In the genomic region with DNA sequence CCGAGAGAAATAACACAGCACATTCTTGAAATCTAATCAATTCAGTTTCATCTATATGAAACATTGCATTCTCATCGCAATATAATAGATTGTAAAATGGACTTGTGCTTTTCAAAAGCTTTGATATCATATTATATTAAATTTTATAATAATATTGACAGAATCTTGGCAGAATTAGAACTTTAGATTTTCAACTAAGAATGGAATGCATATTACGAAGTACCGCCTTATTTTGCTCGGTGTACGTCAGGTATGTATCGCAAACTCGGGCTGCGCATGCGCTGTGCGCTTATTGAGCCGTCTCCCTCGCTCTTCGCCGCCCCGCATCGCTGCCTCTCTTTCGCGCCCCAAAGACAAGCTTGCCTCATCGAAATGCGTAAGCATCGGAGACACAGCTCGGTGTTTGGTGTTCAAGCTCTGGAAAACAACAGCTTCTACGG, we compare ENCODE assay signal across 5 fruit fly cellular contexts.
A peak's percentile ranks its signal among the peaks of the same experiment; 100 is the strongest.
TF ChIP-seq lines count a peak whose summit lies in the region.

No protein-coding gene starts in this region.

- TF ChIP-seq CTCF in whole organism, embryonic (GFP tag; optimal IDR thresholded peaks at IDR 0.05; lab: Kevin White, UChicago), result peak; percentile 28

TF ChIP-seq in whole organism, adult, 20 proteins besides CTCF, POLR2A, EP300 and RAD21 (continues in another document):
- TF ChIP-seq Clk (GFP tag; optimal IDR thresholded peaks at IDR 0.05; lab: Kevin White, UChicago) (no peak), CG14711 (tag; optimal IDR thresholded peaks at IDR 0.05; lab: Kevin White, UChicago) (peak; percentile 42), cic (GFP tag; optimal IDR thresholded peaks at IDR 0.05; lab: Kevin White, UChicago) (no peak), pad (GFP tag; optimal IDR thresholded peaks at IDR 0.05; lab: Kevin White, UChicago) (peak; percentile 33), Crg-1 (GFP tag; optimal IDR thresholded peaks at IDR 0.05; lab: Kevin White, UChicago) (no peak), CG33017 (tag; optimal IDR thresholded peaks at IDR 0.05; lab: Kevin White, UChicago) (peak; percentile 11), Mnt (GFP tag; optimal IDR thresholded peaks at IDR 0.05; lab: Kevin White, UChicago) (no peak), tj (GFP tag; optimal IDR thresholded peaks at IDR 0.05; lab: Kevin White, UChicago) (peak; percentile 45), cnc (optimal IDR thresholded peaks at IDR 0.05; lab: Kevin White, UChicago) (no peak), CG11617 (GFP tag; optimal IDR thresholded peaks at IDR 0.05; lab: Kevin White, UChicago) (peak; percentile 23), toe (GFP tag; optimal IDR thresholded peaks at IDR 0.05; lab: Kevin White, UChicago) (no peak), CG5204 (GFP tag; optimal IDR thresholded peaks at IDR 0.05; lab: Kevin White, UChicago) (no peak), Hr96 (GFP tag; optimal IDR thresholded peaks at IDR 0.05; lab: Kevin White, UChicago) (no peak), ovo (GFP tag; optimal IDR thresholded peaks at IDR 0.05; lab: Kevin White, UChicago) (no peak), CG1620 (GFP tag; optimal IDR thresholded peaks at IDR 0.05; lab: Kevin White, UChicago) (no peak), kay (GFP tag; lab: Kevin White, UChicago; ENCODE audit: borderline replicate concordance) (no peak), CG7045 (GFP tag; optimal IDR thresholded peaks at IDR 0.05; lab: Kevin White, UChicago) (no peak), CG7101 (tag; optimal IDR thresholded peaks at IDR 0.05; lab: Kevin White, UChicago) (peak; percentile 59)

TF ChIP-seq in whole organism, embryonic, 481 proteins besides CTCF, POLR2A, EP300 and RAD21 (continues in another document):
- TF ChIP-seq CG3995 (GFP tag; optimal IDR thresholded peaks at IDR 0.05; lab: Kevin White, UChicago), result peak; percentile 25
- TF ChIP-seq Hand (GFP tag; optimal IDR thresholded peaks at IDR 0.05; lab: Kevin White, UChicago), result peak; percentile 76
- no peak for TF ChIP-seq CG6791 (GFP tag; IDR thresholded peaks at IDR 0.05; lab: Robert Waterston, UW; ENCODE audit: partially characterized antibody)
- no peak for TF ChIP-seq emc (GFP tag; optimal IDR thresholded peaks at IDR 0.05; lab: Kevin White, UChicago)
- TF ChIP-seq ac (GFP tag; optimal IDR thresholded peaks at IDR 0.05; lab: Kevin White, UChicago), result peak; percentile 61
- peak; percentile 82 for TF ChIP-seq CG2875 (GFP tag; optimal IDR thresholded peaks at IDR 0.05; lab: Kevin White, UChicago)
- no peak for TF ChIP-seq h (optimal IDR thresholded peaks at IDR 0.05; lab: Kevin White, UChicago)
- peak; percentile 59 for TF ChIP-seq CG10321 (GFP tag; IDR thresholded peaks at IDR 0.05; lab: Robert Waterston, UW)
- no peak for TF ChIP-seq her (GFP tag; optimal IDR thresholded peaks at IDR 0.05; lab: Kevin White, UChicago)
- no peak for TF ChIP-seq Neu2 (GFP tag; optimal IDR thresholded peaks at IDR 0.05; lab: Kevin White, UChicago; ENCODE audit: borderline replicate concordance)
- TF ChIP-seq CG6765 (GFP tag; optimal IDR thresholded peaks at IDR 0.05; lab: Kevin White, UChicago), result peak; percentile 84
- peak; percentile 95 for TF ChIP-seq CG31441 (GFP tag; IDR thresholded peaks at IDR 0.05; lab: Robert Waterston, UW)
- TF ChIP-seq CG2202 (tag; optimal IDR thresholded peaks at IDR 0.05; lab: Kevin White, UChicago), result peak; percentile 81
- peak; percentile 88 for TF ChIP-seq lab (GFP tag; optimal IDR thresholded peaks at IDR 0.05; lab: Kevin White, UChicago)
- peak; percentile 89 for TF ChIP-seq vvl (GFP tag; IDR thresholded peaks at IDR 0.05; lab: Robert Waterston, UW)
- TF ChIP-seq fd96Cb (tag; optimal IDR thresholded peaks at IDR 0.05; lab: Kevin White, UChicago), result peak; percentile 91
- TF ChIP-seq Mrtf (GFP tag; IDR thresholded peaks at IDR 0.05; lab: Robert Waterston, UW), result peak; percentile 78; the same call in 2 of the 3 replicates

TF ChIP-seq in whole organism, prepupa, 60 proteins besides CTCF, POLR2A, EP300 and RAD21 (continues in another document):
- TF ChIP-seq eg (GFP tag; IDR thresholded peaks at IDR 0.05; lab: Robert Waterston, UW) (peak; percentile 88), CG11902 (GFP tag; optimal IDR thresholded peaks at IDR 0.05; lab: Kevin White, UChicago) (peak; percentile 53), achi (GFP tag; optimal IDR thresholded peaks at IDR 0.05; lab: Kevin White, UChicago) (peak; percentile 86), spab (GFP tag; optimal IDR thresholded peaks at IDR 0.05; lab: Kevin White, UChicago) (peak; percentile 82), CG31627 (GFP tag; optimal IDR thresholded peaks at IDR 0.05; lab: Kevin White, UChicago) (peak; percentile 47), CG11294 (GFP tag; IDR thresholded peaks at IDR 0.05; lab: Robert Waterston, UW) (peak; percentile 55), svp (GFP tag; lab: Kevin White, UChicago) (peak; percentile 89), CG8119 (GFP tag; IDR thresholded peaks at IDR 0.05; lab: Robert Waterston, UW) (peak; percentile 95), Ets21C (GFP tag; optimal IDR thresholded peaks at IDR 0.05; lab: Kevin White, UChicago) (peak; percentile 44), dac (GFP tag; optimal IDR thresholded peaks at IDR 0.05; lab: Kevin White, UChicago) (peak; percentile 89), CG4318 (GFP tag; optimal IDR thresholded peaks at IDR 0.05; lab: Kevin White, UChicago) (peak; percentile 94), CG32006 (GFP tag; optimal IDR thresholded peaks at IDR 0.05; lab: Kevin White, UChicago) (peak; percentile 96), net (GFP tag; optimal IDR thresholded peaks at IDR 0.05; lab: Kevin White, UChicago) (peak; percentile 80), Sox14 (GFP tag; optimal IDR thresholded peaks at IDR 0.05; lab: Kevin White, UChicago) (peak; percentile 56), Lpt (GFP tag; optimal IDR thresholded peaks at IDR 0.05; lab: Kevin White, UChicago) (peak; percentile 74), salr (GFP tag; optimal IDR thresholded peaks at IDR 0.05; lab: Kevin White, UChicago) (peak; percentile 56 to 62), Hr4 (GFP tag; optimal IDR thresholded peaks at IDR 0.05; lab: Kevin White, UChicago) (peak; percentile 78), CG6808 (GFP tag; optimal IDR thresholded peaks at IDR 0.05; lab: Kevin White, UChicago) (peak; percentile 92)

TF ChIP-seq in whole organism, pupa, 21 proteins besides CTCF, POLR2A, EP300 and RAD21 (continues in another document):
- TF ChIP-seq CG8159 (tag; optimal IDR thresholded peaks at IDR 0.05; lab: Kevin White, UChicago) (peak; percentile 93), CG4496 (GFP tag; IDR thresholded peaks at IDR 0.05; lab: Robert Waterston, UW) (peak; percentile 84), Ets98B (GFP tag; IDR thresholded peaks at IDR 0.05; lab: Robert Waterston, UW) (peak; percentile 78), CG13204 (GFP tag; optimal IDR thresholded peaks at IDR 0.05; lab: Kevin White, UChicago) (peak; percentile 80), CG34367 (tag; optimal IDR thresholded peaks at IDR 0.05; lab: Kevin White, UChicago) (peak; percentile 87), CG8301 (tag; optimal IDR thresholded peaks at IDR 0.05; lab: Kevin White, UChicago) (peak; percentile 90), CG9948 (tag; optimal IDR thresholded peaks at IDR 0.05; lab: Kevin White, UChicago) (peak; percentile 87), CG15710 (tag; optimal IDR thresholded peaks at IDR 0.05; lab: Kevin White, UChicago) (peak; percentile 92), CG17806 (tag; optimal IDR thresholded peaks at IDR 0.05; lab: Kevin White, UChicago) (peak; percentile 87), D1 (tag; optimal IDR thresholded peaks at IDR 0.05; lab: Kevin White, UChicago) (peak; percentile 79), Snoo (tag; optimal IDR thresholded peaks at IDR 0.05; lab: Kevin White, UChicago) (peak; percentile 86), rn (GFP tag; IDR thresholded peaks at IDR 0.05; lab: Robert Waterston, UW) (peak; percentile 67), fd96Ca (GFP tag; IDR thresholded peaks at IDR 0.05; lab: Robert Waterston, UW) (peak; percentile 58; the same call in 2 of the 3 replicates), Pif1A (GFP tag; optimal IDR thresholded peaks at IDR 0.05; lab: Kevin White, UChicago) (peak; percentile 66), gl (tag; optimal IDR thresholded peaks at IDR 0.05; lab: Kevin White, UChicago) (peak; percentile 65), CG12605 (GFP tag; IDR thresholded peaks at IDR 0.05; lab: Robert Waterston, UW) (peak; percentile 80), Pif1B (GFP tag; optimal IDR thresholded peaks at IDR 0.05; lab: Kevin White, UChicago) (peak; percentile 81), CG10348 (GFP tag; IDR thresholded peaks at IDR 0.05; lab: Robert Waterston, UW) (peak; percentile 45; the same call in 1 of the 2 replicates), EcR (GFP tag; optimal IDR thresholded peaks at IDR 0.05; lab: Kevin White, UChicago) (peak; percentile 42)

TF ChIP-seq in whole organism, wandering third instar larva, 38 proteins besides CTCF, POLR2A, EP300 and RAD21 (continues in another document):
- peak; percentile 95 for TF ChIP-seq Sp1 (GFP tag; optimal IDR thresholded peaks at IDR 0.05; lab: Kevin White, UChicago)
- TF ChIP-seq Hr83 (GFP tag; optimal IDR thresholded peaks at IDR 0.05; lab: Kevin White, UChicago; ENCODE audit: poor library complexity, severe bottlenecking), result no peak
- peak; percentile 37 for TF ChIP-seq Hnf4 (GFP tag; optimal IDR thresholded peaks at IDR 0.05; lab: Kevin White, UChicago)
- TF ChIP-seq dl (GFP tag; optimal IDR thresholded peaks at IDR 0.05; lab: Kevin White, UChicago; ENCODE audit: insufficient read depth in 1 of 2, partially characterized antibody in 2 of 2), result no peak
- TF ChIP-seq br (GFP tag; optimal IDR thresholded peaks at IDR 0.05; lab: Kevin White, UChicago), result peak; percentile 65
- peak; percentile 65 for TF ChIP-seq brk (GFP tag; optimal IDR thresholded peaks at IDR 0.05; lab: Kevin White, UChicago)
- no peak for TF ChIP-seq Mio (GFP tag; optimal IDR thresholded peaks at IDR 0.05; lab: Kevin White, UChicago)
- peak in 1 of 2 experiments; percentile 83 for TF ChIP-seq foxo (GFP tag; optimal IDR thresholded peaks at IDR 0.05; lab: Kevin White, UChicago)
- peak; percentile 77 for TF ChIP-seq rgr (GFP tag; optimal IDR thresholded peaks at IDR 0.05; lab: Kevin White, UChicago)
- TF ChIP-seq jim (GFP tag; optimal IDR thresholded peaks at IDR 0.05; lab: Kevin White, UChicago), result no peak
- TF ChIP-seq OdsH (GFP tag; optimal IDR thresholded peaks at IDR 0.05; lab: Kevin White, UChicago), result peak; percentile 84
- TF ChIP-seq ey (GFP tag; optimal IDR thresholded peaks at IDR 0.05; lab: Kevin White, UChicago), result peak; percentile 53
- TF ChIP-seq sv (GFP tag; optimal IDR thresholded peaks at IDR 0.05; lab: Kevin White, UChicago), result peak; percentile 70
- TF ChIP-seq N (GFP tag; optimal IDR thresholded peaks at IDR 0.05; lab: Kevin White, UChicago), result no peak
- no peak for TF ChIP-seq Rel (GFP tag; optimal IDR thresholded peaks at IDR 0.05; lab: Kevin White, UChicago)
- TF ChIP-seq Rel (tag; optimal IDR thresholded peaks at IDR 0.05; lab: Kevin White, UChicago), result peak; percentile 77
- TF ChIP-seq woc (GFP tag; optimal IDR thresholded peaks at IDR 0.05; lab: Kevin White, UChicago), result peak; percentile 65
- TF ChIP-seq Jra (GFP tag; optimal IDR thresholded peaks at IDR 0.05; lab: Kevin White, UChicago), result no peak
- TF ChIP-seq h (GFP tag; optimal IDR thresholded peaks at IDR 0.05; lab: Kevin White, UChicago), result peak; percentile 77
- peak; percentile 96 for TF ChIP-seq HLH106 (tag; optimal IDR thresholded peaks at IDR 0.05; lab: Kevin White, UChicago)
- TF ChIP-seq CG9705 (GFP tag; optimal IDR thresholded peaks at IDR 0.05; lab: Kevin White, UChicago), result peak; percentile 90
- no peak for TF ChIP-seq GATAd (GFP tag; optimal IDR thresholded peaks at IDR 0.05; lab: Kevin White, UChicago)
